Worm (Caenorhabditis elegans): ENCODE data around the gene T01B7.13.

The T01B7.13 gene

DNA sequence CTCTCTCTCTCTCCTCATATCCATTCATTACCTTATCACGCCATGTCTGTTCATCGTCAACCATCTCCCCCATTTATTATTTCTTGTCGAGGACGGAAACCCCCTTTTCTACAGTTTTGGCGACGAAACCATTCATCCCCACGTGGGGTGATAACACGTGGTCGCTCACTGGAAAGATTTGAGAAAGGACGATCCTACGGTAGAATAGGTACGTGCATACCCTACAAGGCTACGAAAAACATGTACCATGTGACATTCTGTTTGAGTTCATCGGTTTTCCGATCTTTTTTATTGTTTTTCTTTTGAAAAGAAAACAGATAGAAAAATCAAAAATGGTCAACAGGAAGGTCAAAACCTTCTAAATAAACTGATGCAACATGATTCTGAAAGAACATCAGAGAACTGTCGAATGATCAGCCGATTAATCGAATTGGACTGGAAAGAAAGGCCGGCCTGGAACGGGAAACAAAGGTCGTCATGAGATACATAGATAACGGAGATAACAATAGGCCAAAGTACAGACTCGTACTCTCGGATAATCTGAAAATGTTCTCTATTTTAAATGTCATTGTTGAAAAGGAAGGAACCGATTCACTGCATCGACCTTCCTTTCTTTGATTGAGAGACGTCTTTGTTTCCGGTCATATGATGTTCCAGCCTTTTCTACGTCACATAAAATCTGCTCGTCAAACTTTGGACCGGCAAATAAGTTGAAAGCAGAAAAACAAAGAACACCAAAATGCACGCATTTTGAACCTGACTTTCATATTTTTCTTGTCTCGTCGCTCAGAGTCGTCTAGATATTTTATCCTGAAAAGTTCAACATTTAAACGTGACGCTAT lies 27.0 kb downstream of the T01B7.13 start (continued):
- TF ChIP-seq lim-7 (GFP tag; IDR thresholded peaks at IDR 0.05) = no peak
- 0 out of 2 replicates have a peak, but pooled peaks have one; percentile 6 for TF ChIP-seq zfp-3 (GFP tag; conservative IDR thresholded peaks at IDR 0.05)
- TF ChIP-seq saeg-2 (GFP tag; IDR thresholded peaks at IDR 0.05) = no peak
- TF ChIP-seq ZK337.2 (GFP tag; IDR thresholded peaks at IDR 0.05) = no peak
- TF ChIP-seq duxl-1 (tag; optimal IDR thresholded peaks at IDR 0.05; ENCODE audit: poor library complexity) = no peak
- peak in 1 of 2 experiments; percentile 58 for TF ChIP-seq lsy-2 (tag; optimal IDR thresholded peaks at IDR 0.05)
- TF ChIP-seq daf-19 (GFP tag; conservative IDR thresholded peaks at IDR 0.05) = no peak
- TF ChIP-seq T26A8.4 (GFP tag; IDR thresholded peaks at IDR 0.05) = no peak
- no peak for TF ChIP-seq ces-1 (GFP tag; optimal IDR thresholded peaks at IDR 0.05)
- TF ChIP-seq nhr-102 (tag; optimal IDR thresholded peaks at IDR 0.05) = peak; percentile 58
- no peak for TF ChIP-seq snpc-4 (tag; optimal IDR thresholded peaks at IDR 0.05)
- TF ChIP-seq hlh-11 (tag; optimal IDR thresholded peaks at IDR 0.05) = peak; percentile 80
- TF ChIP-seq lin-1 (GFP tag; IDR thresholded peaks at IDR 0.05) = peak; percentile 74
- no peak for TF ChIP-seq unc-130 (GFP tag; optimal IDR thresholded peaks at IDR 0.05)
- TF ChIP-seq nhr-28 (tag; optimal IDR thresholded peaks at IDR 0.05) = peak; percentile 94
- TF ChIP-seq aha-1 (tag) = peak; percentile 99
- TF ChIP-seq tag-97 (GFP tag; IDR thresholded peaks at IDR 0.05) = no peak
- peak; percentile 94 for TF ChIP-seq mxl-3 (GFP tag; optimal IDR thresholded peaks at IDR 0.05)
- TF ChIP-seq F44E2.7 (GFP tag; IDR thresholded peaks at IDR 0.05) = no peak
- peak; percentile 77 for TF ChIP-seq tra-1 (GFP tag; IDR thresholded peaks at IDR 0.05)
- TF ChIP-seq aly-2 (tag; optimal IDR thresholded peaks at IDR 0.05) = no peak
- TF ChIP-seq Y105C5A.15 (GFP tag; IDR thresholded peaks at IDR 0.05) = no peak
- no peak for TF ChIP-seq arid-1 (GFP tag; conservative IDR thresholded peaks at IDR 0.05)
- TF ChIP-seq D1046.2 (GFP tag; IDR thresholded peaks at IDR 0.05) = no peak
- no peak for TF ChIP-seq zip-2 (tag; optimal IDR thresholded peaks at IDR 0.05)
- TF ChIP-seq attf-4 (tag; optimal IDR thresholded peaks at IDR 0.05) = no peak
- TF ChIP-seq hif-1 (tag; optimal IDR thresholded peaks at IDR 0.05) = peak; percentile 11 to 31
- TF ChIP-seq gei-8 (GFP tag; optimal IDR thresholded peaks at IDR 0.05) = peak; percentile 79
- no peak for TF ChIP-seq ztf-11 (tag; optimal IDR thresholded peaks at IDR 0.05)
- peak; percentile 20 for TF ChIP-seq dpl-1 (GFP tag; optimal IDR thresholded peaks at IDR 0.05)
- TF ChIP-seq cey-2 (tag; optimal IDR thresholded peaks at IDR 0.05; ENCODE audit: borderline replicate concordance, insufficient read depth) = peak; percentile 74
- TF ChIP-seq dve-1 (tag; optimal IDR thresholded peaks at IDR 0.05; ENCODE audit: insufficient read depth) = peak; percentile 68
- no peak for TF ChIP-seq ztf-7 (tag; optimal IDR thresholded peaks at IDR 0.05)
- no peak for TF ChIP-seq R02D3.7 (tag; optimal IDR thresholded peaks at IDR 0.05)
- no peak for TF ChIP-seq vab-7 (GFP tag; IDR thresholded peaks at IDR 0.05)
- TF ChIP-seq zip-11 (GFP tag; IDR thresholded peaks at IDR 0.05) = no peak
- TF ChIP-seq pqm-1 (tag; optimal IDR thresholded peaks at IDR 0.05) = no peak
- TF ChIP-seq ama-1 (optimal IDR thresholded peaks at IDR 0.05) = no peak
- no peak for TF ChIP-seq ceh-62 (tag; optimal IDR thresholded peaks at IDR 0.05)
- no peak for TF ChIP-seq mxl-2 (GFP tag; conservative IDR thresholded peaks at IDR 0.05)
- peak; percentile 69 for TF ChIP-seq dmd-6 (GFP tag; IDR thresholded peaks at IDR 0.05)
- TF ChIP-seq egl-27 (tag; optimal IDR thresholded peaks at IDR 0.05) = no peak
- TF ChIP-seq hlh-30 (tag; optimal IDR thresholded peaks at IDR 0.05; ENCODE audit: insufficient read depth) = peak; percentile 85
- no peak for TF ChIP-seq fos-1 (tag; optimal IDR thresholded peaks at IDR 0.05)
- no peak for TF ChIP-seq lir-3 (tag; optimal IDR thresholded peaks at IDR 0.05)
- no peak for TF ChIP-seq daf-12 (tag; optimal IDR thresholded peaks at IDR 0.05)
- TF ChIP-seq egl-43 (GFP tag; IDR thresholded peaks at IDR 0.05) = no peak
- TF ChIP-seq unc-39 (tag; optimal IDR thresholded peaks at IDR 0.05) = no peak
- TF ChIP-seq lin-13 (GFP tag; optimal IDR thresholded peaks at IDR 0.05) = peak; percentile 15
- peak; percentile 96 for TF ChIP-seq nhr-48 (tag; optimal IDR thresholded peaks at IDR 0.05)

All from whole organism, L4 larva.